Worm (Caenorhabditis elegans) whole organism, midembryonic: Measurements from ENCODE around the gene Y48B6A.1.

Source experiments
- T22C8.4 ChIP-seq: fragments of 200-800 bp; sonication (Bioruptor generic); IDR thresholded peaks from 2 replicates; pipeline ENCODE4 v1.3.6; 2022; ENCODE audit warnings: missing genetic modification characterization, missing compliant biosample characterization
- flt-1 ChIP-seq: fragments of 200-800 bp; sonication (Bioruptor generic); IDR thresholded peaks from 2 replicates; pipeline ENCODE4 v1.3.6; 2022; ENCODE audit warnings: missing genetic modification characterization, missing compliant biosample characterization

DNA sequence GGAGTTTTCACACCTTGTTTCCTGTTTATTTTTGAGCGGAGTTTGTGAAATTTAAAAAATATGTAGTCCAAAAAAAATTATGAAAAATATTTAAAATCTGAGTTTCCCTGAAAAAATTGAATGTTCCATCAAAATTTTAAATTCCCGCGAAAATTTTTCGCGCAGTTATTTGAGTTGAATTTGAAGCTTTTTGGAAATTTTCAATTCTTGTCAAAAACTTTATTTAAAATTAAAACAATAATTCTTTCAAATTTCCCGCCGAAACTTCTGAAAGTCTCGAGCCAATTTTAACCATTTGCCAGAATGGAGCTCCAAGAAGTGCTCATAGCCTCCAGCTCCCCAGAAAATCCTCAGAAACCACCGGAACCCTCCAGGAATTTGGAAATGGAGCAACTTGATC lies 49.7 kb downstream of the Y48B6A.1 start, which contains the start of gene gur-4:
- TF ChIP-seq flt-1 (GFP tag; lab: Robert Waterston, UW), result no peak
- TF ChIP-seq T22C8.4 (GFP tag; lab: Robert Waterston, UW), result no peak
